Fruit fly (Drosophila melanogaster) whole organism, adult: ENCODE data around the gene CG32814.
A peak's percentile ranks its signal among the peaks of the same experiment; 100 is the strongest.

Experiments
- CG11617 ChIP-seq: fragments of 200-800 bp; sonication (Bioruptor generic); optimal IDR thresholded peaks from 2 replicates; lab custom pipeline; 2017; ENCODE audit warnings: mild to moderate bottlenecking, missing biosample characterization, missing genetic modification reagents, missing genetic modification characterization
- CG12768 ChIP-seq: fragments of 200-800 bp; sonication (Bioruptor generic); optimal IDR thresholded peaks from 2 replicates; lab custom pipeline; 2017; ENCODE audit warnings: missing biosample characterization, missing genetic modification characterization, mild to moderate bottlenecking, moderate library complexity, missing genetic modification reagents
- CG14711 ChIP-seq: fragments of 200-800 bp; sonication (Bioruptor generic); optimal IDR thresholded peaks from 2 replicates; lab custom pipeline; 2018; ENCODE audit warnings: missing biosample characterization, mild to moderate bottlenecking, missing genetic modification characterization, moderate library complexity
- CG1620 ChIP-seq: fragments of 200-800 bp; sonication (Bioruptor generic); optimal IDR thresholded peaks from 2 replicates; lab custom pipeline; 2016; ENCODE audit warnings: missing biosample characterization, missing genetic modification characterization
- CG33017 ChIP-seq: fragments of 200-800 bp; sonication (Bioruptor generic); optimal IDR thresholded peaks from 2 replicates; lab custom pipeline; 2018; ENCODE audit warnings: missing biosample characterization, mild to moderate bottlenecking, missing genetic modification characterization, moderate library complexity
- CG5204 ChIP-seq: fragments of 200-800 bp; sonication (Bioruptor generic); optimal IDR thresholded peaks from 2 replicates; lab custom pipeline; 2016; ENCODE audit warnings: missing biosample characterization, missing genetic modification characterization
- CG7045 ChIP-seq: fragments of 200-800 bp; sonication (Bioruptor generic); optimal IDR thresholded peaks from 2 replicates; lab custom pipeline; 2017; ENCODE audit warnings: missing biosample characterization, mild to moderate bottlenecking, missing genetic modification characterization
- CG7101 ChIP-seq: fragments of 200-800 bp; sonication (Bioruptor generic); optimal IDR thresholded peaks from 2 replicates; lab custom pipeline; 2018; ENCODE audit warnings: missing biosample characterization, mild to moderate bottlenecking, missing genetic modification characterization, moderate library complexity
- Clk ChIP-seq: fragments of 200-800 bp; sonication (Bioruptor generic); optimal IDR thresholded peaks from 2 replicates; lab custom pipeline; 2017; ENCODE audit warnings: missing biosample characterization, missing genetic modification characterization
- Crg-1 ChIP-seq: fragments of 200-800 bp; sonication (Bioruptor generic); optimal IDR thresholded peaks from 2 replicates; lab custom pipeline; 2016; ENCODE audit warnings: missing biosample characterization, missing genetic modification characterization
- Hr96 ChIP-seq: fragments of 200-800 bp; sonication (Bioruptor generic); optimal IDR thresholded peaks from 2 replicates; lab custom pipeline; 2016; ENCODE audit warnings: missing biosample characterization, missing genetic modification characterization
- Mnt ChIP-seq: fragments of 200-800 bp; sonication (Bioruptor generic); optimal IDR thresholded peaks from 2 replicates; lab custom pipeline; 2016; ENCODE audit warnings: missing biosample characterization, mild to moderate bottlenecking, missing genetic modification characterization
- bab1 ChIP-seq: fragments of 200-800 bp; sonication (Bioruptor generic); optimal IDR thresholded peaks from 3 replicates; lab custom pipeline; 2019; ENCODE audit warnings: missing biosample characterization, mild to moderate bottlenecking, missing genetic modification characterization, moderate library complexity
- cic ChIP-seq: fragments of 200-800 bp; sonication (Bioruptor generic); optimal IDR thresholded peaks from 2 replicates; lab custom pipeline; 2017; ENCODE audit warnings: missing biosample characterization, mild to moderate bottlenecking, missing genetic modification characterization, moderate library complexity
- cnc ChIP-seq, 2 experiments: fragments of >200 bp; optimal IDR thresholded peaks; 2 replicates each; lab custom pipeline; 2017
- kay ChIP-seq: fragments of 200-800 bp; sonication (Bioruptor generic); peaks from one replicate; lab custom pipeline; 2016; ENCODE audit warnings: missing biosample characterization, missing genetic modification characterization, borderline replicate concordance
- ovo ChIP-seq: fragments of 200-800 bp; sonication (Bioruptor generic); optimal IDR thresholded peaks from 2 replicates; lab custom pipeline; 2016; ENCODE audit warnings: missing biosample characterization, missing genetic modification characterization
- pad ChIP-seq: fragments of 200-800 bp; sonication (Bioruptor generic); optimal IDR thresholded peaks from 3 replicates; lab custom pipeline; 2017; ENCODE audit warnings: missing biosample characterization, missing genetic modification characterization, mild to moderate bottlenecking, moderate library complexity, missing genetic modification reagents
- tj ChIP-seq: fragments of 200-800 bp; sonication (Bioruptor generic); optimal IDR thresholded peaks from 3 replicates; lab custom pipeline; 2017; ENCODE audit warnings: missing biosample characterization, mild to moderate bottlenecking, missing genetic modification characterization, moderate library complexity
- toe ChIP-seq: fragments of 200-800 bp; sonication (Bioruptor generic); optimal IDR thresholded peaks from 2 replicates; lab custom pipeline; 2016; ENCODE audit warnings: missing biosample characterization, missing genetic modification characterization

The CG32814 gene

dm6 chrX:1047695-1048094 lies 21.2 kb upstream of the CG32814 start:
- TF ChIP-seq CG5204 (GFP tag; lab: Kevin White, UChicago) (no peak), CG14711 (tag; lab: Kevin White, UChicago) (no peak), cnc (optimal IDR thresholded peaks at IDR 0.05; lab: Kevin White, UChicago) (no peak), Mnt (no peak), Clk (GFP tag; lab: Kevin White, UChicago) (no peak), kay (GFP tag; lab: Kevin White, UChicago) (no peak), CG7101 (tag; lab: Kevin White, UChicago) (no peak), CG11617 (GFP tag; lab: Kevin White, UChicago) (no peak), ovo (GFP tag; lab: Kevin White, UChicago) (no peak), Crg-1 (no peak), CG33017 (no peak), toe (no peak), pad (GFP tag; lab: Kevin White, UChicago) (no peak), CG12768 (GFP tag; lab: Kevin White, UChicago) (no peak)

- TF ChIP-seq CG7045 (GFP tag; lab: Kevin White, UChicago) (no peak), CG1620 (no peak), CG7101 (tag; lab: Kevin White, UChicago) (no peak), pad (GFP tag; lab: Kevin White, UChicago) (no peak), CG12768 (GFP tag; lab: Kevin White, UChicago) (no peak), cic (GFP tag; lab: Kevin White, UChicago) (no peak), Hr96 (GFP tag; lab: Kevin White, UChicago) (no peak), CG11617 (GFP tag; lab: Kevin White, UChicago) (no peak), ovo (GFP tag; lab: Kevin White, UChicago) (no peak), Mnt (no peak), Clk (GFP tag; lab: Kevin White, UChicago) (no peak)
Observed at dm6 chrX:1045924-1046323, 19.4 kb upstream of the CG32814 start, which contains the start of gene CG42259. TSS of gene CG42259 (plus strand) at chrX:1046224.

dm6 chrX:1041407-1042038 lies 15.0 kb upstream of the CG32814 start:
- no peak for TF ChIP-seq Hr96 (GFP tag; lab: Kevin White, UChicago)
- no peak for TF ChIP-seq CG7045 (GFP tag; lab: Kevin White, UChicago)
- TF ChIP-seq CG14711 (tag; lab: Kevin White, UChicago): no peak
- TF ChIP-seq pad (GFP tag; lab: Kevin White, UChicago): peak; percentile 32
- TF ChIP-seq Mnt: peak; percentile 15
- TF ChIP-seq CG11617 (GFP tag; lab: Kevin White, UChicago): no peak
- TF ChIP-seq ovo (GFP tag; lab: Kevin White, UChicago): peak; percentile 83
- peak; percentile 35 for TF ChIP-seq Crg-1
- TF ChIP-seq cnc (optimal IDR thresholded peaks at IDR 0.05; lab: Kevin White, UChicago): no peak
- peak; percentile 21 for TF ChIP-seq CG7101 (tag; lab: Kevin White, UChicago)
- TF ChIP-seq CG5204 (GFP tag; lab: Kevin White, UChicago): no peak
- no peak for TF ChIP-seq tj
- no peak for TF ChIP-seq Clk (GFP tag; lab: Kevin White, UChicago)
- no peak for TF ChIP-seq toe
- TF ChIP-seq CG1620: no peak
- TF ChIP-seq CG12768 (GFP tag; lab: Kevin White, UChicago): no peak
- no peak for TF ChIP-seq kay (GFP tag; lab: Kevin White, UChicago)
- TF ChIP-seq CG33017: no peak
- TF ChIP-seq bab1 (GFP tag; lab: Kevin White, UChicago): no peak
- no peak for TF ChIP-seq cic (GFP tag; lab: Kevin White, UChicago)

dm6 chrX:1033066-1033465 lies 6.6 kb upstream of the CG32814 start:
- no peak for TF ChIP-seq CG11617 (GFP tag; lab: Kevin White, UChicago)
- TF ChIP-seq Mnt: peak; percentile 54
- TF ChIP-seq Hr96 (GFP tag; lab: Kevin White, UChicago): peak; percentile 49
- no peak for TF ChIP-seq cnc (optimal IDR thresholded peaks at IDR 0.05; lab: Kevin White, UChicago)
- peak; percentile 45 for TF ChIP-seq toe
- TF ChIP-seq ovo (GFP tag; lab: Kevin White, UChicago): peak; percentile 43
- peak; percentile 63 for TF ChIP-seq CG1620
- peak; percentile 78 for TF ChIP-seq bab1 (GFP tag; lab: Kevin White, UChicago)
- TF ChIP-seq CG7101 (tag; lab: Kevin White, UChicago): peak; percentile 20
- peak; percentile 7 for TF ChIP-seq pad (GFP tag; lab: Kevin White, UChicago)
- TF ChIP-seq Crg-1: peak; percentile 38

dm6 chrX:1031196-1031595 lies 4.7 kb upstream of the CG32814 start, which contains the start of gene CG14630:
TSS of gene CG14630 (plus strand) at chrX:1031496.
- TF ChIP-seq CG1620 (peak; percentile 13), CG7045 (GFP tag; lab: Kevin White, UChicago) (no peak), kay (GFP tag; lab: Kevin White, UChicago) (no peak), CG11617 (GFP tag; lab: Kevin White, UChicago) (no peak), CG12768 (GFP tag; lab: Kevin White, UChicago) (peak; percentile 53), cnc (optimal IDR thresholded peaks at IDR 0.05; lab: Kevin White, UChicago) (no peak), pad (GFP tag; lab: Kevin White, UChicago) (peak; percentile 12), Hr96 (GFP tag; lab: Kevin White, UChicago) (peak; percentile 37)

- TF ChIP-seq Mnt (peak; percentile 59), CG14711 (tag; lab: Kevin White, UChicago) (peak; percentile 21), tj (peak; percentile 36), CG5204 (GFP tag; lab: Kevin White, UChicago) (no peak), bab1 (GFP tag; lab: Kevin White, UChicago) (peak; percentile 35)
Observed at dm6 chrX:1030478-1030877, 4.0 kb upstream of the CG32814 start, which contains the start of the genes Cdc45 and Rpp21. TSS of gene Cdc45 (minus strand) at chrX:1030556. TSS of gene Rpp21 (plus strand) at chrX:1030758.
